Fruit fly (Drosophila melanogaster): ENCODE data around the gene CG4362.

Gene CG4362

DNA sequence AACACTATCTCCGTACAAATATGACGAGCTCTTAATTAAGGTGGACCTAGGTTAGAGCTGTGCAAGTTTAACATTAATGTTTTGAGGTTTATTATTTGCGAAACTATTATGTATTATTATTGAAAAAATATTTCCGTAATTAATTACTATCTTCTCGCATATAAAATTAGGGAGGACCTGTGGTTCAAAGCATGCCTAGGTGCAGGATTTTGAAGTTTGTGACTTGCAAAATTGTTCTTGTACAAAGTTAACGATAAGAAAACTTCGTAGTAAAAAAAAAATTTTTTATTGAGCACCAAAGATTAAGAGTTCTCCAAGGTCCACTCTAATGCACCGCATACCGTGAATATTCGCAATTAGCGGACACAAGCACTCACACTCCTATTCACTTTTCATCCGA is 5.5 kb upstream of the CG4362 start (continued):
- TF ChIP-seq wor (GFP tag; IDR thresholded peaks at IDR 0.05) (no peak), kah (GFP tag; optimal IDR thresholded peaks at IDR 0.05) (no peak), Dad (GFP tag; optimal IDR thresholded peaks at IDR 0.05) (no peak), Adf1 (GFP tag; IDR thresholded peaks at IDR 0.05) (no peak), CG12299 (tag; optimal IDR thresholded peaks at IDR 0.05) (no peak), Xbp1 (GFP tag; optimal IDR thresholded peaks at IDR 0.05) (no peak), insv (GFP tag; optimal IDR thresholded peaks at IDR 0.05) (no peak), oc (tag; optimal IDR thresholded peaks at IDR 0.05) (no peak), bab2 (GFP tag; optimal IDR thresholded peaks at IDR 0.05) (peak; percentile 15), CG9437 (GFP tag; optimal IDR thresholded peaks at IDR 0.05) (no peak), Dip2 (GFP tag; IDR thresholded peaks at IDR 0.05) (no peak), slou (GFP tag; optimal IDR thresholded peaks at IDR 0.05) (no peak), ro (GFP tag; IDR thresholded peaks at IDR 0.05) (no peak), CG32532 (GFP tag; IDR thresholded peaks at IDR 0.05) (peak; percentile 72; the same call in 1 of the 2 replicates), vvl (GFP tag; IDR thresholded peaks at IDR 0.05) (peak; percentile 62; the same call in 1 of the 2 replicates), CG17829 (tag; optimal IDR thresholded peaks at IDR 0.05) (peak; percentile 23), ap (GFP tag; IDR thresholded peaks at IDR 0.05) (no peak), peb (GFP tag; IDR thresholded peaks at IDR 0.05) (no peak), Lim3 (GFP tag; IDR thresholded peaks at IDR 0.05) (no peak), dan (GFP tag; IDR thresholded peaks at IDR 0.05) (no peak), CG4360 (GFP tag; IDR thresholded peaks at IDR 0.05) (no peak), danr (GFP tag; IDR thresholded peaks at IDR 0.05) (no peak), trem (tag; optimal IDR thresholded peaks at IDR 0.05) (no peak), cato (GFP tag; optimal IDR thresholded peaks at IDR 0.05; ENCODE audit: borderline replicate concordance) (no peak), CG10209 (GFP tag; optimal IDR thresholded peaks at IDR 0.05) (no peak), HLH54F (GFP tag; optimal IDR thresholded peaks at IDR 0.05) (no peak), CG31365 (tag; optimal IDR thresholded peaks at IDR 0.05) (no peak), CG2678 (tag; optimal IDR thresholded peaks at IDR 0.05) (peak; percentile 54), salm (tag; optimal IDR thresholded peaks at IDR 0.05) (no peak), CG7786 (GFP tag; optimal IDR thresholded peaks at IDR 0.05) (no peak), fd96Cb (tag; optimal IDR thresholded peaks at IDR 0.05) (peak; percentile 24), chm (GFP tag; IDR thresholded peaks at IDR 0.05) (no peak), Side (GFP tag; optimal IDR thresholded peaks at IDR 0.05) (no peak), fd102C (GFP tag; optimal IDR thresholded peaks at IDR 0.05) (no peak), crol (GFP tag; IDR thresholded peaks at IDR 0.05) (no peak), CG10431 (GFP tag; optimal IDR thresholded peaks at IDR 0.05) (no peak), NFAT (GFP tag; IDR thresholded peaks at IDR 0.05) (no peak), Hmx (GFP tag; optimal IDR thresholded peaks at IDR 0.05) (peak; percentile 37), CHES-1-like (GFP tag; optimal IDR thresholded peaks at IDR 0.05) (no peak), Ets97D (GFP tag; optimal IDR thresholded peaks at IDR 0.05) (no peak), CG4424 (GFP tag; optimal IDR thresholded peaks at IDR 0.05) (peak; percentile 13), sens (GFP tag) (peak; percentile 62), cwo (GFP tag; optimal IDR thresholded peaks at IDR 0.05) (peak; percentile 29), mam (GFP tag; optimal IDR thresholded peaks at IDR 0.05) (no peak), pita (GFP tag; optimal IDR thresholded peaks at IDR 0.05) (no peak), org-1 (GFP tag; optimal IDR thresholded peaks at IDR 0.05) (no peak), eyg (GFP tag; optimal IDR thresholded peaks at IDR 0.05) (no peak), CG16863 (GFP tag; optimal IDR thresholded peaks at IDR 0.05) (no peak), unc-4 (GFP tag; IDR thresholded peaks at IDR 0.05; ENCODE audit: partially characterized antibody) (no peak), inv (GFP tag; IDR thresholded peaks at IDR 0.05; ENCODE audit: partially characterized antibody) (no peak), CG9932 (GFP tag; IDR thresholded peaks at IDR 0.05) (peak; percentile 33; the same call in 1 of the 2 replicates), CG31441 (GFP tag; IDR thresholded peaks at IDR 0.05) (peak; percentile 60; the same call in 1 of the 2 replicates), twi (tag; optimal IDR thresholded peaks at IDR 0.05) (no peak)
